Worm (Caenorhabditis elegans) whole organism, young adult: ENCODE data around the gene C17C3.9.

Source experiments
- B0019.2 ChIP-seq: fragments of 200-800 bp; sonication (Bioruptor generic); conservative IDR thresholded peaks from 2 replicates; pipeline ENCODE4 v1.3.6; 2022; ENCODE audit warnings: missing genetic modification reagents, missing genetic modification characterization, missing compliant biosample characterization
- B0336.3 ChIP-seq: fragments of 200-800 bp; sonication (Bioruptor generic); IDR thresholded peaks from 2 replicates; pipeline ENCODE4 v1.3.6; 2022; ENCODE audit warnings: missing genetic modification characterization, missing compliant biosample characterization
- C06A6.2 ChIP-seq: fragments of 200-800 bp; sonication (Bioruptor generic); conservative IDR thresholded peaks from 2 replicates; pipeline ENCODE4 v1.3.6; 2022; ENCODE audit warnings: missing genetic modification characterization, missing compliant biosample characterization
- F10E7.11 ChIP-seq: sonication (generic microtip); optimal IDR thresholded peaks from 2 replicates; lab custom pipeline; 2017; ENCODE audit warnings: mild to moderate bottlenecking, missing genetic modification characterization, moderate library complexity, missing compliant biosample characterization
- F22D6.2 ChIP-seq: sonication (generic microtip); optimal IDR thresholded peaks from 2 replicates; lab custom pipeline; 2016; ENCODE audit warnings: mild to moderate bottlenecking, missing genetic modification characterization, missing compliant biosample characterization
- F23B12.7 ChIP-seq: sonication (generic microtip); optimal IDR thresholded peaks from 2 replicates; lab custom pipeline; 2017; ENCODE audit warnings: missing genetic modification characterization, mild to moderate bottlenecking, missing compliant biosample characterization, antibody characterized with exemption, moderate library complexity; ENCODE audit not compliant: insufficient read depth
- F49E8.2 ChIP-seq: sonication (generic microtip); optimal IDR thresholded peaks from 3 replicates; lab custom pipeline; 2017; ENCODE audit warnings: missing genetic modification characterization, mild to moderate bottlenecking, missing compliant biosample characterization, antibody characterized with exemption, moderate library complexity; ENCODE audit not compliant: insufficient read depth
- F57A8.1 ChIP-seq: fragments of 200-800 bp; sonication (Bioruptor generic); optimal IDR thresholded peaks from 2 replicates; lab custom pipeline; 2018; ENCODE audit warnings: mild to moderate bottlenecking, missing genetic modification characterization, moderate library complexity, missing compliant biosample characterization
- K11D2.4 ChIP-seq: fragments of 200-800 bp; sonication (Bioruptor generic); IDR thresholded peaks from 2 replicates; pipeline ENCODE4 v1.3.6; 2022; ENCODE audit warnings: missing genetic modification reagents, missing genetic modification characterization, missing compliant biosample characterization
- Y53G8AR.9 ChIP-seq: fragments of 200-800 bp; sonication (Bioruptor generic); conservative IDR thresholded peaks from 2 replicates; pipeline ENCODE4 v1.3.6; 2022; ENCODE audit warnings: missing genetic modification reagents, missing genetic modification characterization, missing compliant biosample characterization
- ZK185.1 ChIP-seq: sonication (generic microtip); optimal IDR thresholded peaks from 2 replicates; lab custom pipeline; 2016; ENCODE audit warnings: mild to moderate bottlenecking, missing genetic modification characterization, missing compliant biosample characterization; ENCODE audit not compliant: poor library complexity, severe bottlenecking
- akir-1 ChIP-seq: fragments of 200-800 bp; sonication (Bioruptor generic); optimal IDR thresholded peaks from 2 replicates; lab custom pipeline; 2018; ENCODE audit warnings: mild to moderate bottlenecking, missing genetic modification characterization, moderate library complexity, missing compliant biosample characterization
- ama-1 ChIP-seq, 3 experiments: fragments of 150-350 bp in 1 of 3; sonication (generic microtip) in 2 of 3; optimal IDR thresholded peaks; 2 replicates each; lab custom pipeline; 2014 to 2018; ENCODE audit warnings: missing biosample characterization in 2 of 3, missing genetic modification characterization in 2 of 3, missing genetic modification reagents in 2 of 3
- aptf-2 ChIP-seq: fragments of 200-800 bp; sonication (Bioruptor generic); conservative IDR thresholded peaks from 2 replicates; pipeline ENCODE4 v1.3.6; 2022; ENCODE audit warnings: missing genetic modification reagents, missing genetic modification characterization, missing compliant biosample characterization
- atf-7 ChIP-seq: sonication (generic microtip); optimal IDR thresholded peaks from 2 replicates; lab custom pipeline; 2017; ENCODE audit warnings: mild to moderate bottlenecking, missing genetic modification characterization, missing compliant biosample characterization
- attf-3 ChIP-seq: fragments of 200-800 bp; sonication (Bioruptor generic); conservative IDR thresholded peaks from 2 replicates; pipeline ENCODE4 v1.3.6; 2022; ENCODE audit warnings: missing genetic modification reagents, missing genetic modification characterization, missing compliant biosample characterization
- cebp-1 ChIP-seq, 2 experiments: fragments of 200-800 bp in 1 of 2; sonication (Bioruptor generic) in 1 of 2; sonication (generic microtip) in 1 of 2; IDR thresholded peaks in 1 of 2; optimal IDR thresholded peaks in 1 of 2; 2 replicates each; pipeline versions ENCODE4 v1.3.6 to Lab custom; 2017 to 2022; ENCODE audit warnings: missing compliant biosample characterization in 2 of 2, missing genetic modification characterization in 2 of 2, mild to moderate bottlenecking in 1 of 2, missing genetic modification reagents in 1 of 2, moderate library complexity in 1 of 2
- ceh-27 ChIP-seq: fragments of 200-800 bp; sonication (Bioruptor generic); optimal IDR thresholded peaks from 2 replicates; lab custom pipeline; 2018; ENCODE audit warnings: mild to moderate bottlenecking, missing genetic modification characterization, moderate library complexity, missing compliant biosample characterization
- ceh-79 ChIP-seq: sonication (generic microtip); optimal IDR thresholded peaks from 2 replicates; lab custom pipeline; 2017; ENCODE audit warnings: mild to moderate bottlenecking, missing genetic modification characterization, missing compliant biosample characterization
- die-1 ChIP-seq: sonication (generic microtip); optimal IDR thresholded peaks from 2 replicates; lab custom pipeline; 2016; ENCODE audit warnings: missing genotype, mild to moderate bottlenecking, missing genetic modification characterization, missing compliant biosample characterization
- dox-1 ChIP-seq: fragments of 200-800 bp; sonication (Bioruptor generic); IDR thresholded peaks from 2 replicates; pipeline ENCODE4 v1.3.6; 2022; ENCODE audit warnings: missing genetic modification reagents, missing genetic modification characterization, missing compliant biosample characterization
- egl-18 ChIP-seq: fragments of 200-800 bp; sonication (Bioruptor generic); IDR thresholded peaks from 2 replicates; pipeline ENCODE4 v1.3.6; 2022; ENCODE audit warnings: missing genetic modification reagents, missing genetic modification characterization, missing compliant biosample characterization
- egl-44 ChIP-seq: fragments of 200-800 bp; sonication (Bioruptor generic); IDR thresholded peaks from 2 replicates; pipeline ENCODE4 v1.3.6; 2022; ENCODE audit warnings: missing genetic modification reagents, missing genetic modification characterization, missing compliant biosample characterization
- egrh-3 ChIP-seq: fragments of 200-800 bp; sonication (Bioruptor generic); IDR thresholded peaks from 2 replicates; pipeline ENCODE4 v1.3.6; 2022; ENCODE audit warnings: missing genetic modification reagents, missing genetic modification characterization, missing compliant biosample characterization
- hlh-12 ChIP-seq: sonication (generic microtip); optimal IDR thresholded peaks from 2 replicates; lab custom pipeline; 2016; ENCODE audit warnings: missing genetic modification characterization, missing compliant biosample characterization
- hmg-20 ChIP-seq: fragments of 200-800 bp; sonication (Bioruptor generic); IDR thresholded peaks from 2 replicates; pipeline ENCODE4 v1.3.6; 2022; ENCODE audit warnings: missing genetic modification reagents, missing genetic modification characterization, missing compliant biosample characterization
- hsf-1 ChIP-seq: fragments of 200-800 bp; sonication (Bioruptor generic); IDR thresholded peaks from 2 replicates; pipeline ENCODE4 v1.3.6; 2022; ENCODE audit warnings: missing genetic modification reagents, missing genetic modification characterization, missing compliant biosample characterization
- lag-1 ChIP-seq: fragments of 200-800 bp; sonication (Bioruptor generic); IDR thresholded peaks from 2 replicates; pipeline ENCODE4 v1.3.6; 2022; ENCODE audit warnings: missing genetic modification reagents, missing genetic modification characterization, missing compliant biosample characterization
- lin-54 ChIP-seq: fragments of 200-800 bp; sonication (Bioruptor generic); optimal IDR thresholded peaks from 2 replicates; lab custom pipeline; 2018; ENCODE audit warnings: mild to moderate bottlenecking, missing genetic modification characterization, missing compliant biosample characterization
- mcd-1 ChIP-seq: fragments of 200-800 bp; sonication (Bioruptor generic); IDR thresholded peaks from 2 replicates; pipeline ENCODE4 v1.3.6; 2022; ENCODE audit warnings: missing genetic modification reagents, missing genetic modification characterization, missing compliant biosample characterization
- mel-28 ChIP-seq: sonication (generic microtip); optimal IDR thresholded peaks from 2 replicates; lab custom pipeline; 2016; ENCODE audit warnings: borderline replicate concordance, mild to moderate bottlenecking, missing genetic modification characterization, missing compliant biosample characterization
- mxl-1 ChIP-seq: sonication (generic microtip); optimal IDR thresholded peaks from 2 replicates; lab custom pipeline; 2016; ENCODE audit warnings: missing genetic modification characterization, missing compliant biosample characterization
- nfya-2 ChIP-seq: fragments of 200-800 bp; sonication (Bioruptor generic); IDR thresholded peaks from 2 replicates; pipeline ENCODE4 v1.3.6; 2022; ENCODE audit warnings: missing genetic modification reagents, missing genetic modification characterization, missing compliant biosample characterization
- nhr-80 ChIP-seq: sonication (generic microtip); optimal IDR thresholded peaks from 2 replicates; lab custom pipeline; 2016; ENCODE audit warnings: missing genetic modification characterization, missing compliant biosample characterization
- pbrm-1 ChIP-seq: fragments of 200-800 bp; sonication (Bioruptor generic); IDR thresholded peaks from 2 replicates; pipeline ENCODE4 v1.3.6; 2022; ENCODE audit warnings: missing genetic modification reagents, missing genetic modification characterization, missing compliant biosample characterization
- pha-4 ChIP-seq: fragments of 150-350 bp; sonication (generic microtip); optimal IDR thresholded peaks from 2 replicates; lab custom pipeline; 2014; ENCODE audit warnings: missing biosample characterization, missing genetic modification reagents, missing genetic modification characterization
- rcor-1 ChIP-seq: fragments of 200-800 bp; sonication (Bioruptor generic); IDR thresholded peaks from 2 replicates; pipeline ENCODE4 v1.3.6; 2022; ENCODE audit warnings: missing genetic modification reagents, missing genetic modification characterization, missing compliant biosample characterization
- rpc-1 ChIP-seq, 2 experiments: fragments of 150-350 bp in 1 of 2; sonication (generic microtip) in 1 of 2; optimal IDR thresholded peaks; 2 replicates each; lab custom pipeline; 2014 to 2018; ENCODE audit warnings: missing biosample characterization in 1 of 2, missing genetic modification characterization in 1 of 2, missing genetic modification reagents in 1 of 2, missing genotype in 1 of 2
- snpc-1.1 ChIP-seq: sonication (generic microtip); optimal IDR thresholded peaks from 2 replicates; lab custom pipeline; 2017; ENCODE audit warnings: missing genetic modification characterization, mild to moderate bottlenecking, missing compliant biosample characterization, antibody characterized with exemption, moderate library complexity, missing genotype, missing genetic modification reagents; ENCODE audit not compliant: insufficient read depth
- tbp1 ChIP-seq: fragments of 200-800 bp; sonication (Bioruptor generic); optimal IDR thresholded peaks from 2 replicates; lab custom pipeline; 2018; ENCODE audit warnings: mild to moderate bottlenecking, missing genetic modification characterization, missing compliant biosample characterization
- tlf-1 ChIP-seq: fragments of 200-800 bp; sonication (Bioruptor generic); optimal IDR thresholded peaks from 2 replicates; lab custom pipeline; 2018; ENCODE audit warnings: mild to moderate bottlenecking, missing genetic modification characterization, missing compliant biosample characterization
- unc-130 ChIP-seq: sonication (generic microtip); optimal IDR thresholded peaks from 2 replicates; lab custom pipeline; 2016; ENCODE audit warnings: missing genetic modification reagents, missing genetic modification characterization, missing compliant biosample characterization
- unc-62 ChIP-seq: fragments of 150-350 bp; optimal IDR thresholded peaks from 2 replicates; lab custom pipeline; 2014; ENCODE audit warnings: missing biosample characterization, missing genetic modification reagents, missing genetic modification characterization
- zfh-2 ChIP-seq: fragments of 200-800 bp; sonication (Bioruptor generic); conservative IDR thresholded peaks from 2 replicates; pipeline ENCODE4 v1.3.6; 2022; ENCODE audit warnings: missing genetic modification reagents, missing genetic modification characterization, missing compliant biosample characterization
- zim-3 ChIP-seq: sonication (generic microtip); optimal IDR thresholded peaks from 2 replicates; lab custom pipeline; 2017; ENCODE audit warnings: mild to moderate bottlenecking, missing genetic modification characterization, moderate library complexity, missing compliant biosample characterization
- ztf-25 ChIP-seq: fragments of 200-800 bp; sonication (Bioruptor generic); IDR thresholded peaks from 2 replicates; pipeline ENCODE4 v1.3.6; 2022; ENCODE audit warnings: missing genetic modification reagents, missing genetic modification characterization, missing compliant biosample characterization
- ztf-6 ChIP-seq: fragments of 200-800 bp; sonication (Bioruptor generic); IDR thresholded peaks from 2 replicates; pipeline ENCODE4 v1.3.6; 2022; ENCODE audit warnings: missing genetic modification reagents, missing genetic modification characterization, missing compliant biosample characterization

The C17C3.9 gene

ce11 chrII:5544145-5544515, 12.1 kb upstream of the C17C3.9 start (continued):
- peak; percentile 54; the same call in 1 of the 2 replicates for TF ChIP-seq B0336.3 (GFP tag; lab: Robert Waterston, UW)
- TF ChIP-seq zfh-2 (GFP tag; lab: Robert Waterston, UW) = no peak
- TF ChIP-seq C06A6.2 (GFP tag; lab: Robert Waterston, UW) = peak; percentile 78
- peak; percentile 93 for TF ChIP-seq pbrm-1 (GFP tag; lab: Robert Waterston, UW)
- no peak for TF ChIP-seq tlf-1 (GFP tag; lab: Kevin White, UChicago)
- no peak for TF ChIP-seq zim-3 (tag; lab: Kevin White, UChicago)
- peak; percentile 31; the same call in 1 of the 2 replicates for TF ChIP-seq rcor-1 (GFP tag; lab: Robert Waterston, UW)
- TF ChIP-seq ama-1 (optimal IDR thresholded peaks at IDR 0.05; lab: Kevin White, UChicago) = peak; percentile 98
- TF ChIP-seq ama-1 (GFP tag; optimal IDR thresholded peaks at IDR 0.05; lab: Kevin White, UChicago) = no peak
- no peak for TF ChIP-seq die-1
- no peak for TF ChIP-seq B0019.2 (GFP tag; lab: Robert Waterston, UW)
- TF ChIP-seq F22D6.2 = peak; percentile 32
- peak; percentile 62; the same call in 1 of the 2 replicates for TF ChIP-seq K11D2.4 (GFP tag; lab: Robert Waterston, UW)
- TF ChIP-seq lin-54 = peak; percentile 25
- no peak for TF ChIP-seq aptf-2 (GFP tag; lab: Robert Waterston, UW)
- TF ChIP-seq akir-1 = no peak
- peak; percentile 37 for TF ChIP-seq Y53G8AR.9 (GFP tag; lab: Robert Waterston, UW)
- no peak for TF ChIP-seq mxl-1 (tag; lab: Kevin White, UChicago)
- peak; percentile 82 for TF ChIP-seq snpc-1.1 (tag; lab: Kevin White, UChicago)
- no peak for TF ChIP-seq F57A8.1 (GFP tag; lab: Kevin White, UChicago)
- 0 out of 2 replicates have a peak, but pooled peaks have one; percentile 9 for TF ChIP-seq egl-18 (GFP tag; lab: Robert Waterston, UW)
- peak; percentile 11; the same call in 1 of the 2 replicates for TF ChIP-seq hsf-1 (GFP tag; lab: Robert Waterston, UW)
- 0 out of 2 replicates have a peak, but pooled peaks have one; percentile 27 for TF ChIP-seq hmg-20 (GFP tag; lab: Robert Waterston, UW)
- TF ChIP-seq ceh-79 = no peak
- TF ChIP-seq ceh-27 = peak; percentile 50
- no peak for TF ChIP-seq nfya-2 (GFP tag; lab: Robert Waterston, UW)
- peak; percentile 49 for TF ChIP-seq attf-3
- TF ChIP-seq tbp1 (GFP tag; lab: Kevin White, UChicago) = peak; percentile 74
- TF ChIP-seq mel-28 (tag; lab: Kevin White, UChicago) = no peak
- peak; percentile 14; the same call in 1 of the 2 replicates for TF ChIP-seq dox-1 (GFP tag; lab: Robert Waterston, UW)
- TF ChIP-seq egrh-3 (GFP tag; lab: Robert Waterston, UW) = no peak
- peak; percentile 18 for TF ChIP-seq ZK185.1
- no peak for TF ChIP-seq unc-130 (GFP tag; lab: Kevin White, UChicago)
- peak; percentile 25 for TF ChIP-seq F23B12.7
- peak; percentile 62; the same call in 1 of the 2 replicates for TF ChIP-seq egl-44 (GFP tag; lab: Robert Waterston, UW)
- TF ChIP-seq hlh-12 (tag; lab: Kevin White, UChicago) = no peak
- TF ChIP-seq F49E8.2 (tag; lab: Kevin White, UChicago) = no peak
- TF ChIP-seq unc-62 (GFP tag; lab: Kevin White, UChicago) = no peak
- no peak for TF ChIP-seq ztf-25
- TF ChIP-seq lag-1 = no peak
- no peak for TF ChIP-seq ztf-6 (GFP tag; lab: Robert Waterston, UW)
- no peak for TF ChIP-seq rpc-1 (optimal IDR thresholded peaks at IDR 0.05; lab: Kevin White, UChicago)
- TF ChIP-seq rpc-1 (tag; optimal IDR thresholded peaks at IDR 0.05; lab: Kevin White, UChicago) = no peak
- peak; percentile 11 for TF ChIP-seq nhr-80 (tag; lab: Kevin White, UChicago)
- peak; percentile 92 for TF ChIP-seq pha-4
- TF ChIP-seq atf-7 (tag; lab: Kevin White, UChicago) = no peak
- no peak for TF ChIP-seq F10E7.11 (tag; lab: Kevin White, UChicago)
- peak; percentile 61 for TF ChIP-seq mcd-1 (GFP tag; lab: Robert Waterston, UW)
- TF ChIP-seq cebp-1 (GFP tag; IDR thresholded peaks at IDR 0.05; lab: Robert Waterston, UW) = peak; percentile 64
- peak; percentile 60 for TF ChIP-seq cebp-1 (tag; optimal IDR thresholded peaks at IDR 0.05; lab: Kevin White, UChicago)
